Worm (Caenorhabditis elegans) whole organism, mixed stage, embryonic: ENCODE results near the gene K12H6.5.

Experiments
- bed-3 ChIP-seq: fragments of 200-800 bp; sonication (Bioruptor generic); optimal IDR thresholded peaks from 3 replicates; lab custom pipeline; 2018; ENCODE audit warnings: mild to moderate bottlenecking, missing genetic modification characterization, moderate library complexity, missing compliant biosample characterization
- ces-1 ChIP-seq: fragments of 150-350 bp; optimal IDR thresholded peaks from 2 replicates; lab custom pipeline; 2014; ENCODE audit warnings: missing biosample characterization, missing genetic modification reagents, missing genetic modification characterization
- elt-3 ChIP-seq: fragments of 150-350 bp; optimal IDR thresholded peaks from 2 replicates; lab custom pipeline; 2014; ENCODE audit warnings: missing biosample characterization, missing genetic modification characterization
- lin-13 ChIP-seq: fragments of 150-350 bp; optimal IDR thresholded peaks from 2 replicates; lab custom pipeline; 2014; ENCODE audit warnings: missing biosample characterization, missing genetic modification characterization
- mab-5 ChIP-seq: fragments of 150-350 bp; optimal IDR thresholded peaks from 2 replicates; lab custom pipeline; 2014; ENCODE audit warnings: missing biosample characterization, missing genetic modification characterization
- nhr-28 ChIP-seq: fragments of 150-350 bp; optimal IDR thresholded peaks from 2 replicates; lab custom pipeline; 2014; ENCODE audit warnings: missing biosample characterization, missing genetic modification characterization
- nhr-76 ChIP-seq: sonication (generic microtip); optimal IDR thresholded peaks from 2 replicates; lab custom pipeline; 2017; ENCODE audit warnings: missing biosample characterization, missing genetic modification characterization
- pha-4 ChIP-seq: fragments of 150-350 bp; optimal IDR thresholded peaks from 2 replicates; lab custom pipeline; 2018; ENCODE audit warnings: missing biosample characterization, missing genetic modification reagents, missing genetic modification characterization
- snpc-4 ChIP-seq: fragments of 150-350 bp; optimal IDR thresholded peaks from 2 replicates; lab custom pipeline; 2014; ENCODE audit warnings: missing biosample characterization, missing genetic modification characterization
- unc-62 ChIP-seq: fragments of 150-350 bp; optimal IDR thresholded peaks from 2 replicates; lab custom pipeline; 2014; ENCODE audit warnings: missing biosample characterization, missing genetic modification reagents, missing genetic modification characterization
- ztf-11 ChIP-seq: fragments of 150-350 bp; optimal IDR thresholded peaks from 2 replicates; lab custom pipeline; 2014; ENCODE audit warnings: missing biosample characterization, missing genetic modification characterization

DNA sequence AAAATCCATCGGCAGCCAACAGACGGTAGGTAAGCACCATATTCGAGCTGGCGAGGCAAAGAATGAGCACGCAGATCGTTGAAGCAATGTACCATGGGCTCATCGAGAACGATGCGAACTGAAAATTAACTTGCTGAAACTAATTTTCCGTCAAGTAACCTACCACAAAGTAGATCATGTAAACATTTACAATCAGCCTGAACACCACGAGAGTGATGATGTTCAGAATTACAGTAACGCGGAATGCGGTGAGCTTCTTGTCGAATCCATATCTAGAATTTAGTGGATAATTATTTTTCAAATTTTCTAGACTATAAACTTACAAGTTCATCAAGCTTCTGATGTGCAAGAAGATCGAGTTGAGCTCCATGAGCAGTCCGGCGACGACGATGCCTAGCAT is 3.5 kb upstream of the K12H6.5 start:
- TF ChIP-seq elt-3 (tag; lab: Kevin White, UChicago) (no peak), nhr-28 (tag; lab: Kevin White, UChicago) (no peak), unc-62 (GFP tag; lab: Kevin White, UChicago) (no peak), ces-1 (GFP tag; lab: Kevin White, UChicago) (no peak), mab-5 (tag; lab: Kevin White, UChicago) (no peak), pha-4 (tag; lab: Kevin White, UChicago) (no peak), ztf-11 (tag; lab: Kevin White, UChicago) (no peak), bed-3 (GFP tag; lab: Kevin White, UChicago) (no peak), snpc-4 (tag; lab: Kevin White, UChicago) (no peak), lin-13 (tag; lab: Kevin White, UChicago) (no peak), nhr-76 (tag; lab: Kevin White, UChicago) (no peak)
